Fruit fly (Drosophila melanogaster) whole organism, embryonic: ENCODE results near the gene ATbp.

Source experiments
- Aef1 ChIP-seq: fragments of 200-800 bp; sonication (Bioruptor generic); IDR thresholded peaks from 3 replicates; pipeline ENCODE4 v1.3.6; 2022; ENCODE audit warnings: missing biosample characterization, missing genetic modification characterization
- CG11085 ChIP-seq: fragments of 200-800 bp; sonication (Bioruptor generic); IDR thresholded peaks from 2 replicates; pipeline ENCODE4 v1.3.6; 2022; ENCODE audit warnings: missing biosample characterization, missing genetic modification characterization
- CG11247 ChIP-seq: fragments of 200-800 bp; sonication (Bioruptor generic); IDR thresholded peaks from 2 replicates; pipeline ENCODE4 v1.3.6; 2022; ENCODE audit warnings: missing biosample characterization, missing genetic modification characterization
- CG11560 ChIP-seq: fragments of 200-800 bp; sonication (Bioruptor generic); IDR thresholded peaks from 3 replicates; pipeline ENCODE4 v1.3.6; 2022; ENCODE audit warnings: missing biosample characterization, missing genetic modification characterization
- CG12659 ChIP-seq: fragments of 200-800 bp; sonication (Bioruptor generic); optimal IDR thresholded peaks from 3 replicates; lab custom pipeline; 2017; ENCODE audit warnings: mild to moderate bottlenecking, missing biosample characterization, missing genetic modification reagents, missing genetic modification characterization
- CG13287 ChIP-seq: fragments of 200-800 bp; sonication (Bioruptor generic); IDR thresholded peaks from 2 replicates; pipeline ENCODE4 v1.3.6; 2022; ENCODE audit warnings: missing biosample characterization, missing genetic modification characterization; ENCODE audit not compliant: partially characterized antibody
- CG13296 ChIP-seq: fragments of 200-800 bp; sonication (Bioruptor generic); optimal IDR thresholded peaks from 3 replicates; lab custom pipeline; 2018; ENCODE audit warnings: missing biosample characterization, mild to moderate bottlenecking, missing genetic modification characterization
- CG14860 ChIP-seq: fragments of 200-800 bp; sonication (Bioruptor generic); IDR thresholded peaks from 3 replicates; pipeline ENCODE4 v1.3.6; 2022; ENCODE audit warnings: missing biosample characterization, missing genetic modification characterization; ENCODE audit not compliant: partially characterized antibody
- CG1603 ChIP-seq: fragments of 200-800 bp; sonication (Bioruptor generic); optimal IDR thresholded peaks from 2 replicates; lab custom pipeline; 2019; ENCODE audit warnings: missing biosample characterization, mild to moderate bottlenecking, missing genetic modification characterization, moderate library complexity
- CG17802 ChIP-seq: fragments of 200-800 bp; sonication (Bioruptor generic); optimal IDR thresholded peaks from 2 replicates; lab custom pipeline; 2018; ENCODE audit warnings: missing biosample characterization, mild to moderate bottlenecking, missing genetic modification characterization, moderate library complexity
- CG2712 ChIP-seq: fragments of 200-800 bp; optimal IDR thresholded peaks from 3 replicates; lab custom pipeline; 2019; ENCODE audit warnings: missing biosample characterization, mild to moderate bottlenecking, missing genetic modification characterization, moderate library complexity
- CG2889 ChIP-seq: fragments of 200-800 bp; sonication (Bioruptor generic); IDR thresholded peaks from 3 replicates; pipeline ENCODE4 v1.3.6; 2022; ENCODE audit warnings: missing biosample characterization, missing genetic modification characterization
- CG30020 ChIP-seq: fragments of 200-800 bp; optimal IDR thresholded peaks from 2 replicates; lab custom pipeline; 2019; ENCODE audit warnings: missing biosample characterization, mild to moderate bottlenecking, missing genetic modification characterization, moderate library complexity
- CG32532 ChIP-seq: fragments of 200-800 bp; sonication (Bioruptor generic); IDR thresholded peaks from 2 replicates; pipeline ENCODE4 v1.3.6; 2022; ENCODE audit warnings: missing biosample characterization, missing genetic modification characterization
- CG34422 ChIP-seq: fragments of 200-800 bp; sonication (Bioruptor generic); IDR thresholded peaks from 3 replicates; pipeline ENCODE4 v1.3.6; 2022; ENCODE audit warnings: missing biosample characterization, missing genetic modification characterization
- CG3995 ChIP-seq: fragments of 200-800 bp; sonication (Bioruptor generic); optimal IDR thresholded peaks from 3 replicates; lab custom pipeline; 2016; ENCODE audit warnings: missing biosample characterization, missing genetic modification characterization
- CG4730 ChIP-seq: fragments of 200-800 bp; sonication (Bioruptor generic); IDR thresholded peaks from 2 replicates; pipeline ENCODE4 v1.3.6; 2022; ENCODE audit warnings: missing biosample characterization, missing genetic modification characterization
- CG6175 ChIP-seq: fragments of 200-800 bp; sonication (Bioruptor generic); IDR thresholded peaks from 3 replicates; pipeline ENCODE4 v1.3.6; 2022; ENCODE audit warnings: missing biosample characterization, missing genetic modification characterization
- CG6689 ChIP-seq: fragments of 200-800 bp; sonication (Bioruptor generic); IDR thresholded peaks from 2 replicates; pipeline ENCODE4 v1.3.6; 2022; ENCODE audit warnings: missing biosample characterization, missing genetic modification characterization
- CG7357 ChIP-seq: fragments of 200-800 bp; sonication (Bioruptor generic); IDR thresholded peaks from 3 replicates; pipeline ENCODE4 v1.3.6; 2022; ENCODE audit warnings: missing biosample characterization, missing genetic modification characterization
- CG7963 ChIP-seq: fragments of 200-800 bp; sonication (Bioruptor generic); IDR thresholded peaks from 3 replicates; pipeline ENCODE4 v1.3.6; 2022; ENCODE audit warnings: missing biosample characterization, missing genetic modification characterization; ENCODE audit not compliant: partially characterized antibody
- CG9932 ChIP-seq: fragments of 200-800 bp; sonication (Bioruptor generic); IDR thresholded peaks from 2 replicates; pipeline ENCODE4 v1.3.6; 2022; ENCODE audit warnings: missing biosample characterization, missing genetic modification characterization
- Doc2 ChIP-seq: fragments of 200-800 bp; sonication (Bioruptor generic); IDR thresholded peaks from 2 replicates; pipeline ENCODE4 v1.3.6; 2022; ENCODE audit warnings: missing biosample characterization, missing genetic modification characterization
- Dref ChIP-seq: fragments of 200-800 bp; sonication (Bioruptor generic); IDR thresholded peaks from 2 replicates; pipeline ENCODE4 v1.3.6; 2022; ENCODE audit warnings: missing biosample characterization, missing genetic modification characterization
- Gsc ChIP-seq: fragments of 200-800 bp; sonication (Bioruptor generic); IDR thresholded peaks from 2 replicates; pipeline ENCODE4 v1.3.6; 2022; ENCODE audit warnings: missing biosample characterization, missing genetic modification characterization
- Gug ChIP-seq: fragments of 200-800 bp; sonication (Bioruptor generic); IDR thresholded peaks from 4 replicates; pipeline ENCODE4 v1.3.6; 2022; ENCODE audit warnings: missing biosample characterization, missing genetic modification characterization
- HLH4C ChIP-seq: fragments of 200-800 bp; sonication (Bioruptor generic); IDR thresholded peaks from 3 replicates; pipeline ENCODE4 v1.3.6; 2022; ENCODE audit warnings: missing biosample characterization, missing genetic modification characterization; ENCODE audit not compliant: partially characterized antibody
- NC2α ChIP-seq: fragments of 200-800 bp; sonication (Bioruptor generic); optimal IDR thresholded peaks from 2 replicates; lab custom pipeline; 2016; ENCODE audit warnings: missing biosample characterization, missing genetic modification characterization
- Opbp ChIP-seq: fragments of 200-800 bp; sonication (Bioruptor generic); IDR thresholded peaks from 3 replicates; pipeline ENCODE4 v1.3.6; 2022; ENCODE audit warnings: missing biosample characterization, missing genetic modification characterization; ENCODE audit not compliant: partially characterized antibody
- Scr ChIP-seq: fragments of 200-800 bp; sonication (Bioruptor generic); IDR thresholded peaks from 2 replicates; pipeline ENCODE4 v1.3.6; 2022; ENCODE audit warnings: missing biosample characterization, missing genetic modification characterization; ENCODE audit not compliant: partially characterized antibody
- Ssrp ChIP-seq: fragments of 200-800 bp; sonication (Bioruptor generic); optimal IDR thresholded peaks from 2 replicates; lab custom pipeline; 2018; ENCODE audit warnings: missing biosample characterization, mild to moderate bottlenecking, missing genetic modification characterization, moderate library complexity
- ase ChIP-seq: fragments of 200-800 bp; sonication (Bioruptor generic); IDR thresholded peaks from 3 replicates; pipeline ENCODE4 v1.3.6; 2022; ENCODE audit warnings: missing biosample characterization, missing genetic modification characterization
- bigmax ChIP-seq: fragments of 200-800 bp; sonication (Bioruptor generic); optimal IDR thresholded peaks from 2 replicates; lab custom pipeline; 2018; ENCODE audit warnings: missing biosample characterization, mild to moderate bottlenecking, missing genetic modification characterization
- dan ChIP-seq: fragments of 200-800 bp; sonication (Bioruptor generic); IDR thresholded peaks from 2 replicates; pipeline ENCODE4 v1.3.6; 2022; ENCODE audit warnings: missing biosample characterization, missing genetic modification characterization
- hb ChIP-seq: fragments of 200-800 bp; sonication (Bioruptor generic); IDR thresholded peaks from 3 replicates; pipeline ENCODE4 v1.3.6; 2022; ENCODE audit warnings: missing biosample characterization, missing genetic modification characterization; ENCODE audit not compliant: partially characterized antibody
- inv ChIP-seq: fragments of 200-800 bp; sonication (Bioruptor generic); IDR thresholded peaks from 2 replicates; pipeline ENCODE4 v1.3.6; 2022; ENCODE audit warnings: missing biosample characterization, missing genetic modification characterization; ENCODE audit not compliant: partially characterized antibody
- jigr1 ChIP-seq: fragments of 200-800 bp; sonication (Bioruptor generic); IDR thresholded peaks from 3 replicates; pipeline ENCODE4 v1.3.6; 2022; ENCODE audit warnings: missing biosample characterization, missing genetic modification characterization
- klu ChIP-seq: fragments of 200-800 bp; sonication (Bioruptor generic); IDR thresholded peaks from 2 replicates; pipeline ENCODE4 v1.3.6; 2022; ENCODE audit warnings: missing biosample characterization, missing genetic modification characterization
- lmd ChIP-seq: fragments of 200-800 bp; sonication (Bioruptor generic); IDR thresholded peaks from 2 replicates; pipeline ENCODE4 v1.3.6; 2022; ENCODE audit warnings: missing biosample characterization, missing genetic modification characterization
- ro ChIP-seq: fragments of 200-800 bp; sonication (Bioruptor generic); IDR thresholded peaks from 2 replicates; pipeline ENCODE4 v1.3.6; 2022; ENCODE audit warnings: missing biosample characterization, missing genetic modification characterization
- sd ChIP-seq: fragments of 200-800 bp; sonication (Bioruptor generic); optimal IDR thresholded peaks from 3 replicates; lab custom pipeline; 2018; ENCODE audit warnings: missing biosample characterization, mild to moderate bottlenecking, missing genetic modification characterization, moderate library complexity
- slbo ChIP-seq: fragments of 200-800 bp; sonication (Bioruptor generic); IDR thresholded peaks from 2 replicates; pipeline ENCODE4 v1.3.6; 2022; ENCODE audit warnings: missing biosample characterization, missing genetic modification characterization
- ssp ChIP-seq: fragments of 200-800 bp; sonication (Bioruptor generic); IDR thresholded peaks from 2 replicates; pipeline ENCODE4 v1.3.6; 2022; ENCODE audit warnings: missing biosample characterization, missing genetic modification characterization
- toy ChIP-seq: fragments of 200-800 bp; sonication (Bioruptor generic); IDR thresholded peaks from 2 replicates; pipeline ENCODE4 v1.3.6; 2022; ENCODE audit warnings: missing biosample characterization, missing genetic modification characterization
- ttk ChIP-seq: fragments of 200-800 bp; sonication (Bioruptor generic); IDR thresholded peaks from 2 replicates; pipeline ENCODE4 v2.1.2; 2022; ENCODE audit warnings: missing biosample characterization, missing genetic modification characterization
- twi ChIP-seq: fragments of 200-800 bp; optimal IDR thresholded peaks from 2 replicates; lab custom pipeline; 2019; ENCODE audit warnings: missing biosample characterization, mild to moderate bottlenecking, missing genetic modification characterization, moderate library complexity
- unc-4 ChIP-seq: fragments of 200-800 bp; sonication (Bioruptor generic); IDR thresholded peaks from 2 replicates; pipeline ENCODE4 v1.3.6; 2022; ENCODE audit warnings: missing biosample characterization, missing genetic modification characterization; ENCODE audit not compliant: partially characterized antibody
- vnd ChIP-seq: fragments of 200-800 bp; sonication (Bioruptor generic); IDR thresholded peaks from 3 replicates; pipeline ENCODE4 v1.3.6; 2022; ENCODE audit warnings: missing biosample characterization, missing genetic modification characterization; ENCODE audit not compliant: partially characterized antibody

ATbp gene

dm6 chrX:23097250-23097649, 8.6 kb upstream of the ATbp start (continued):
- TF ChIP-seq CG32532 (GFP tag; lab: Robert Waterston, UW) (peak; percentile 38; the same call in 1 of the 2 replicates), dan (GFP tag; lab: Robert Waterston, UW) (no peak), bigmax (GFP tag; lab: Kevin White, UChicago) (no peak), Gug (GFP tag; lab: Robert Waterston, UW) (peak; percentile 31; the same call in 1 of the 4 replicates), HLH4C (GFP tag; lab: Robert Waterston, UW) (peak; percentile 54), CG30020 (tag; lab: Kevin White, UChicago) (peak; percentile 80), vnd (GFP tag; lab: Robert Waterston, UW) (peak; percentile 71), CG1603 (peak; percentile 8), CG2712 (no peak), CG13296 (no peak), sd (peak; percentile 16), Dref (GFP tag; lab: Robert Waterston, UW) (peak; percentile 47; the same call in 1 of the 2 replicates), Ssrp (no peak), inv (peak; percentile 62), slbo (GFP tag; lab: Robert Waterston, UW) (peak; percentile 62; the same call in 1 of the 2 replicates), twi (tag; lab: Kevin White, UChicago) (no peak), ssp (peak; percentile 85), hb (GFP tag; lab: Robert Waterston, UW) (0 out of 3 replicates have a peak, but pooled peaks have one; percentile 54), CG13287 (GFP tag; lab: Robert Waterston, UW) (peak; percentile 72), CG11085 (0 out of 2 replicates have a peak, but pooled peaks have one; percentile 36), CG14860 (GFP tag; lab: Robert Waterston, UW) (peak; percentile 51; the same call in 2 of the 3 replicates), CG17802 (tag; lab: Kevin White, UChicago) (peak; percentile 84), CG12659 (GFP tag; lab: Kevin White, UChicago) (no peak), Opbp (GFP tag; lab: Robert Waterston, UW) (peak; percentile 42; the same call in 1 of the 3 replicates), NC2α (GFP tag; lab: Kevin White, UChicago) (no peak), CG3995 (GFP tag; lab: Kevin White, UChicago) (peak; percentile 33), CG9932 (GFP tag; lab: Robert Waterston, UW) (peak; percentile 57), Scr (GFP tag; lab: Robert Waterston, UW) (peak; percentile 69), CG7963 (GFP tag; lab: Robert Waterston, UW) (0 out of 3 replicates have a peak, but pooled peaks have one; percentile 36), unc-4 (GFP tag; lab: Robert Waterston, UW) (peak; percentile 61; the same call in 1 of the 2 replicates)

- TF ChIP-seq toy (GFP tag; lab: Robert Waterston, UW) (peak; percentile 52; the same call in 1 of the 2 replicates), CG7357 (GFP tag; lab: Robert Waterston, UW) (peak; percentile 34; the same call in 1 of the 3 replicates), CG11247 (GFP tag; lab: Robert Waterston, UW) (0 out of 2 replicates have a peak, but pooled peaks have one; percentile 14), Doc2 (GFP tag; lab: Robert Waterston, UW) (peak; percentile 70), CG11085 (peak; percentile 79), CG11560 (peak; percentile 61; the same call in 2 of the 3 replicates), Dref (GFP tag; lab: Robert Waterston, UW) (0 out of 2 replicates have a peak, but pooled peaks have one; percentile 26), lmd (peak; percentile 39; the same call in 1 of the 2 replicates), CG34422 (GFP tag; lab: Robert Waterston, UW) (peak; percentile 15; the same call in 1 of the 3 replicates), ttk (peak; percentile 65; the same call in 1 of the 2 replicates), Aef1 (GFP tag; lab: Robert Waterston, UW) (0 out of 3 replicates have a peak, but pooled peaks have one; percentile 26), slbo (GFP tag; lab: Robert Waterston, UW) (peak; percentile 43; the same call in 1 of the 2 replicates), CG2889 (GFP tag; lab: Robert Waterston, UW) (peak; percentile 59; the same call in 2 of the 3 replicates), CG6689 (GFP tag; lab: Robert Waterston, UW) (peak; percentile 40; the same call in 1 of the 2 replicates), jigr1 (peak; percentile 70; the same call in 2 of the 3 replicates), CG4730 (GFP tag; lab: Robert Waterston, UW) (peak; percentile 17; the same call in 1 of the 2 replicates), Gsc (GFP tag; lab: Robert Waterston, UW) (peak; percentile 31; the same call in 1 of the 2 replicates), ase (GFP tag; lab: Robert Waterston, UW) (peak; percentile 24; the same call in 1 of the 3 replicates), CG7963 (GFP tag; lab: Robert Waterston, UW) (peak; percentile 33; the same call in 1 of the 3 replicates), ro (GFP tag; lab: Robert Waterston, UW) (peak; percentile 71), klu (GFP tag; lab: Robert Waterston, UW) (peak; percentile 6; the same call in 1 of the 2 replicates), CG6175 (GFP tag; lab: Robert Waterston, UW) (peak; percentile 29; the same call in 1 of the 3 replicates), dan (GFP tag; lab: Robert Waterston, UW) (peak; percentile 67; the same call in 1 of the 2 replicates)
These were observed 46.2 kb downstream of the ATbp start for dm6 chrX:23151965-23152364.
